Worm (Caenorhabditis elegans) whole organism, L4 larva: Measurements from ENCODE around the gene F22F4.5.
A peak's percentile ranks its signal among the peaks of the same experiment; 100 is the strongest.

ENCODE experiments used
- hlh-11 ChIP-seq: fragments of 200-800 bp; sonication (Bioruptor generic); optimal IDR thresholded peaks from 2 replicates; lab custom pipeline; 2018; ENCODE audit warnings: mild to moderate bottlenecking, missing genetic modification characterization, missing compliant biosample characterization
- lin-13 ChIP-seq: fragments of 150-350 bp; optimal IDR thresholded peaks from 2 replicates; lab custom pipeline; 2014; ENCODE audit warnings: missing biosample characterization, missing genetic modification reagents, missing genetic modification characterization
- lin-15B ChIP-seq: fragments of 150-350 bp; sonication (generic microtip); optimal IDR thresholded peaks from 3 replicates; lab custom pipeline; 2014; ENCODE audit warnings: missing biosample characterization, missing genetic modification characterization
- skn-1 ChIP-seq: fragments of 150-350 bp; optimal IDR thresholded peaks from 2 replicates; lab custom pipeline; 2014; ENCODE audit warnings: missing biosample characterization, missing genetic modification characterization
- ztf-11 ChIP-seq: fragments of 150-350 bp; optimal IDR thresholded peaks from 2 replicates; lab custom pipeline; 2014; ENCODE audit warnings: missing biosample characterization, missing genetic modification characterization

ce11 chrX:5942171-5942570 is 50.5 kb downstream of the F22F4.5 start:
- TF ChIP-seq hlh-11 (tag; lab: Kevin White, UChicago) (peak; percentile 82), lin-15B (tag; lab: Kevin White, UChicago) (no peak), ztf-11 (tag; lab: Kevin White, UChicago) (no peak), lin-13 (GFP tag; lab: Kevin White, UChicago) (no peak), skn-1 (no peak)
